Worm (Caenorhabditis elegans) whole organism, L4 larva: ENCODE results near the gene ptp-5.1.

ENCODE experiments used
- aha-1 ChIP-seq: fragments of 150-350 bp; peaks from one replicate; lab custom pipeline; 2014; ENCODE audit warnings: missing biosample characterization, missing genetic modification characterization
- aly-2 ChIP-seq: sonication (generic microtip); optimal IDR thresholded peaks from 2 replicates; lab custom pipeline; 2018; ENCODE audit warnings: missing biosample characterization, missing genetic modification characterization
- ceh-62 ChIP-seq: sonication (generic microtip); optimal IDR thresholded peaks from 2 replicates; lab custom pipeline; 2017; ENCODE audit warnings: missing biosample characterization, missing genetic modification characterization
- daf-12 ChIP-seq: fragments of 150-350 bp; optimal IDR thresholded peaks from 2 replicates; lab custom pipeline; 2014; ENCODE audit warnings: missing biosample characterization, missing genetic modification reagents, missing genetic modification characterization
- lin-13 ChIP-seq: fragments of 150-350 bp; optimal IDR thresholded peaks from 2 replicates; lab custom pipeline; 2014; ENCODE audit warnings: missing biosample characterization, missing genetic modification reagents, missing genetic modification characterization
- lin-38 ChIP-seq: fragments of 200-800 bp; sonication (Bioruptor generic); IDR thresholded peaks from 2 replicates; pipeline ENCODE4 v1.3.6; 2022; ENCODE audit warnings: missing genetic modification reagents, missing genetic modification characterization, missing compliant biosample characterization
- mdt-29 ChIP-seq: fragments of 200-800 bp; sonication (Bioruptor generic); IDR thresholded peaks from 2 replicates; pipeline ENCODE4 v1.3.6; 2022; ENCODE audit warnings: missing genetic modification reagents, missing genetic modification characterization, missing compliant biosample characterization
- nhr-25 ChIP-seq: sonication (generic microtip); optimal IDR thresholded peaks from 2 replicates; lab custom pipeline; 2017; ENCODE audit warnings: missing genetic modification characterization, mild to moderate bottlenecking, missing compliant biosample characterization, antibody characterized with exemption, moderate library complexity, borderline replicate concordance; ENCODE audit not compliant: insufficient read depth
- nhr-76 ChIP-seq: fragments of 150-350 bp; optimal IDR thresholded peaks from 2 replicates; lab custom pipeline; 2014; ENCODE audit warnings: missing biosample characterization, missing genetic modification characterization
- saeg-2 ChIP-seq: fragments of 200-800 bp; sonication (Bioruptor generic); IDR thresholded peaks from 2 replicates; pipeline ENCODE4 v1.3.6; 2022; ENCODE audit warnings: missing genetic modification reagents, missing genetic modification characterization, missing compliant biosample characterization
- tra-1 ChIP-seq: fragments of 200-800 bp; sonication (Bioruptor generic); IDR thresholded peaks from 2 replicates; pipeline ENCODE4 v1.3.6; 2022; ENCODE audit warnings: missing genetic modification reagents, missing genetic modification characterization, missing compliant biosample characterization

DNA sequence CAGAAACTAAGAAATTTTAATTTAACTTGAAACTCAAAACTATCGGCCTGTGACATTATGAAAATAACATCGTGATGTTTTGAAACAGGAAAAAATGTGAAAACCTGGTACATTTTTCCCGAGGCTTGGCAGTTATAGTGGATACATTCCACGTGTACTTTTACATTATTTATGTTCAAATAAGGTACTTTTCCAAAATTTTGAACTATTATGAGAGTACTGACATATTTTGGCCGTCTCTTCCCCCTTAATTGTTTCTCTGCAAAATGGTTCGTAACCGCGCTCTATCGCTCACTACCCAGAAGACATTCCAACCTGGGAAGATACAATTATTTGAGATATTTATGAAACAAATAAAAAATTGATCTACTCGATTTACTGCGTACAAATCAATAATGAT, 16.3 kb upstream of the ptp-5.1 start, which contains the start of gene C24D10.5:
- no peak for TF ChIP-seq saeg-2 (GFP tag; lab: Robert Waterston, UW)
- TF ChIP-seq ceh-62 = no peak
- TF ChIP-seq lin-13 (GFP tag; lab: Kevin White, UChicago) = no peak
- no peak for TF ChIP-seq aha-1 (tag; lab: Kevin White, UChicago)
- TF ChIP-seq mdt-29 (GFP tag; lab: Robert Waterston, UW) = no peak
- no peak for TF ChIP-seq lin-38 (GFP tag; lab: Robert Waterston, UW)
- TF ChIP-seq aly-2 (tag; lab: Kevin White, UChicago) = no peak
- no peak for TF ChIP-seq nhr-76
- no peak for TF ChIP-seq nhr-25 (tag; lab: Kevin White, UChicago)
- no peak for TF ChIP-seq tra-1 (GFP tag; lab: Robert Waterston, UW)
- TF ChIP-seq daf-12 = no peak
